Worm (Caenorhabditis elegans) whole organism, early embryonic: ENCODE data around the gene sucg-1.

Source experiments
- B0310.2 ChIP-seq: sonication (generic microtip); optimal IDR thresholded peaks from 2 replicates; lab custom pipeline; 2016; ENCODE audit warnings: mild to moderate bottlenecking, missing genetic modification characterization, missing compliant biosample characterization
- ama-1 ChIP-seq: fragments of 150-350 bp; optimal IDR thresholded peaks from 2 replicates; lab custom pipeline; 2014
- flt-1 ChIP-seq: fragments of 200-800 bp; sonication (Bioruptor generic); IDR thresholded peaks from 2 replicates; pipeline ENCODE4 v1.3.6; 2022; ENCODE audit warnings: missing genetic modification characterization, missing compliant biosample characterization
- pes-1 ChIP-seq: fragments of 200-800 bp; sonication (Bioruptor generic); IDR thresholded peaks from 2 replicates; pipeline ENCODE4 v1.3.6; 2022; ENCODE audit warnings: missing genetic modification reagents, missing genetic modification characterization, missing compliant biosample characterization
- tra-4 ChIP-seq: sonication (generic microtip); optimal IDR thresholded peaks from 2 replicates; lab custom pipeline; 2017; ENCODE audit warnings: missing genetic modification characterization, missing compliant biosample characterization

DNA sequence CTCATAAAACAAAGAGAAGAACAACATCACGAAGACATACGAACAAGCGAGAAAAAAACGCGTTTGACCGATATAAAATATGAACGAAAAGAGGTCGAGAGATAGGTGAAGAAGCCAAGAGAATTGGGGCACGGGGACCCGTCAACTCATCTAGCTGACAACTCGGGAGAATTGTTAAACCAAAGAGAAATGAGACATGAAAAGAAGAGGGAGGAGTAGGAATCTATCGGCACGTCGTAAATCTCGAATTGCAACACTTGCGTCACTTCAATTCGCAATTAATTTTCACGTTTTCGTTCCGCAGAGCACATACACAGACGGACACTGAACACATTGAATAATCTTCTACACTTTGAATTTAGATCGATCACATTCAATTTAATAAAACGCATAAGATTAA lies 5.2 kb upstream of the sucg-1 start:
- TF ChIP-seq tra-4 (tag; lab: Kevin White, UChicago): no peak
- TF ChIP-seq flt-1 (GFP tag; lab: Robert Waterston, UW): no peak
- TF ChIP-seq ama-1: no peak
- no peak for TF ChIP-seq pes-1 (GFP tag; lab: Robert Waterston, UW)
- TF ChIP-seq B0310.2 (tag; lab: Kevin White, UChicago): no peak
